Worm (Caenorhabditis elegans) whole organism, late embryonic: ENCODE data around the gene fbxb-115.

Experiments
- F13H6.1 ChIP-seq: sonication (generic microtip); optimal IDR thresholded peaks from 2 replicates; lab custom pipeline; 2016; ENCODE audit warnings: missing genetic modification characterization, missing compliant biosample characterization
- ceh-24 ChIP-seq: sonication (generic microtip); optimal IDR thresholded peaks from 2 replicates; lab custom pipeline; 2016; ENCODE audit warnings: mild to moderate bottlenecking, missing genetic modification characterization, missing compliant biosample characterization
- dmd-4 ChIP-seq: sonication (generic microtip); optimal IDR thresholded peaks from 2 replicates; lab custom pipeline; 2016; ENCODE audit warnings: borderline replicate concordance, missing genetic modification characterization, missing compliant biosample characterization
- dve-1 ChIP-seq: sonication (generic microtip); optimal IDR thresholded peaks from 2 replicates; lab custom pipeline; 2017; ENCODE audit warnings: antibody characterized with exemption, mild to moderate bottlenecking, missing genetic modification characterization, missing compliant biosample characterization
- fax-1 ChIP-seq: sonication (generic microtip); optimal IDR thresholded peaks from 2 replicates; lab custom pipeline; 2016; ENCODE audit warnings: missing genotype, missing genetic modification characterization, missing compliant biosample characterization
- fkh-10 ChIP-seq: fragments of 150-350 bp; optimal IDR thresholded peaks from 2 replicates; lab custom pipeline; 2014; ENCODE audit warnings: missing biosample characterization, missing genetic modification reagents, missing genetic modification characterization
- gmeb-2 ChIP-seq: sonication (generic microtip); optimal IDR thresholded peaks from 2 replicates; lab custom pipeline; 2016; ENCODE audit warnings: missing genetic modification characterization, inconsistent platforms, missing compliant biosample characterization
- hlh-13 ChIP-seq: fragments of 200-800 bp; sonication (Bioruptor generic); optimal IDR thresholded peaks from 2 replicates; lab custom pipeline; 2018; ENCODE audit warnings: mild to moderate bottlenecking, missing genetic modification characterization, missing compliant biosample characterization
- hlh-8 ChIP-seq: sonication (generic microtip); optimal IDR thresholded peaks from 2 replicates; lab custom pipeline; 2016; ENCODE audit warnings: missing genotype, missing genetic modification characterization, missing compliant biosample characterization
- lim-6 ChIP-seq: sonication (generic microtip); optimal IDR thresholded peaks from 2 replicates; lab custom pipeline; 2016; ENCODE audit warnings: missing genetic modification characterization, missing compliant biosample characterization
- madf-2 ChIP-seq: sonication (generic microtip); optimal IDR thresholded peaks from 2 replicates; lab custom pipeline; 2017; ENCODE audit warnings: missing genetic modification characterization, missing compliant biosample characterization
- nfya-1 ChIP-seq: sonication (generic microtip); optimal IDR thresholded peaks from 2 replicates; lab custom pipeline; 2017; ENCODE audit warnings: missing genetic modification characterization, mild to moderate bottlenecking, missing compliant biosample characterization, antibody characterized with exemption, moderate library complexity
- nhr-11 ChIP-seq: fragments of 150-350 bp; optimal IDR thresholded peaks from 2 replicates; lab custom pipeline; 2014; ENCODE audit warnings: missing biosample characterization, missing genetic modification characterization
- pag-3 ChIP-seq: sonication (generic microtip); optimal IDR thresholded peaks from 2 replicates; lab custom pipeline; 2016; ENCODE audit warnings: missing compliant biosample characterization, missing genetic modification characterization, borderline replicate concordance
- sox-4 ChIP-seq: sonication (generic microtip); optimal IDR thresholded peaks from 2 replicates; lab custom pipeline; 2017; ENCODE audit warnings: mild to moderate bottlenecking, missing genetic modification characterization, inconsistent platforms, missing compliant biosample characterization
- unc-42 ChIP-seq: sonication (generic microtip); optimal IDR thresholded peaks from 2 replicates; lab custom pipeline; 2016; ENCODE audit warnings: missing genotype, missing genetic modification characterization, missing compliant biosample characterization

Gene fbxb-115

DNA sequence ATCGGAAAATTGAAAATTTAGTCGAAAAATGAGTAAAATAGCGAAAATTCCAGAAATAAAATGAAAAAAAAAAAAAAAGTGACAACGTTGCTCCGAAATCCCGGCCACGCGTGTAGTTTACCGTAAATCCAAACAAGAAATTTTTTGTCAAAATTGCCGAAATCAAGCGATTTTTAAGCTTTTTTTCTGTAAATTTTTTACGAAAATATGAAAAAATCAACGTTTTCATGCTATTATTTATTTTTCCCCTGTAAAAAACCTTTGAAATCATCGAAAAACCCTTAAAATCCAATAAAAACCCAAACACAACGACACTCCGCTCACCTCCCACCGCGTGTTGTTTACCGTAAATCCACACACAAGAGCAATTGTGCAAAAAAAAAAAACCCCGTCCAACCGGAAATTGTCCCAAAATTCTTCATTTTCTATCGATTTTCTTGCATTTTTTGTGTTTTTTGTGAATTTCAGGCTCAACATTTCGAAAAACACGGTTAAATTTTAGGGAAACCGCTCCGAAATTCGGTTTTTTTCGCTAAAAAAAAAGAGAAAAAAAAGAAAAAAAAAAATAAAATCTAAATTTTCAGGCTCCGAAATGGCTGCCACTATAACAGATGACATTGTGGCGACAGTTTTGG lies 49.9 kb downstream of the fbxb-115 start, which contains the start of the genes Y39B6A.3 and pph-5:
Y39B6A.3 (minus strand) TSS at position 51 of the 635 bp plus-strand sequence.
pph-5 (plus strand) TSS at position 585 of the 635 bp plus-strand sequence.
- TF ChIP-seq hlh-8 = no peak
- no peak for TF ChIP-seq fkh-10 (GFP tag; lab: Kevin White, UChicago)
- no peak for TF ChIP-seq nhr-11 (tag; lab: Kevin White, UChicago)
- no peak for TF ChIP-seq gmeb-2 (tag; lab: Kevin White, UChicago)
- TF ChIP-seq unc-42 = peak; percentile 36
- TF ChIP-seq ceh-24 = no peak
- no peak for TF ChIP-seq pag-3 (tag; lab: Kevin White, UChicago)
- TF ChIP-seq F13H6.1 (tag; lab: Kevin White, UChicago) = no peak
- no peak for TF ChIP-seq dve-1 (tag; lab: Kevin White, UChicago)
- TF ChIP-seq madf-2 (tag; lab: Kevin White, UChicago) = no peak
- no peak for TF ChIP-seq fax-1 (tag; lab: Kevin White, UChicago)
- no peak for TF ChIP-seq hlh-13
- TF ChIP-seq sox-4 (tag; lab: Kevin White, UChicago) = no peak
- TF ChIP-seq dmd-4 (tag; lab: Kevin White, UChicago) = no peak
- no peak for TF ChIP-seq lim-6 (tag; lab: Kevin White, UChicago)
- TF ChIP-seq nfya-1 (tag; lab: Kevin White, UChicago) = peak; percentile 3
